Fruit fly (Drosophila melanogaster) S2 (cell line): Measurements from ENCODE around the gene Mhcl.
A peak's percentile ranks its signal among the peaks of the same experiment; 100 is the strongest.

Source experiments
- CG8478 ChIP-seq: fragments of >200 bp; optimal IDR thresholded peaks from 2 replicates; lab custom pipeline; 2018
- CTCF ChIP-seq, 2 experiments: fragments of >200 bp; optimal IDR thresholded peaks; 2 replicates each; lab custom pipeline; 2018

Mhcl gene

dm6 chr3R:16094011-16094729 is 4.4 kb downstream of the Mhcl start:
- TF ChIP-seq CG8478 (lab: Kevin White, UChicago) (no peak), CTCF (optimal IDR thresholded peaks at IDR 0.05; lab: Kevin White, UChicago) (no peak)

- no peak for TF ChIP-seq CTCF (optimal IDR thresholded peaks at IDR 0.05; lab: Kevin White, UChicago)
- TF ChIP-seq CG8478 (lab: Kevin White, UChicago): no peak
Measured at dm6 chr3R:16091910-16092627, 6.5 kb downstream of the Mhcl start.

- no peak for TF ChIP-seq CG8478 (lab: Kevin White, UChicago)
- TF ChIP-seq CTCF (optimal IDR thresholded peaks at IDR 0.05; lab: Kevin White, UChicago): no peak
Measured at dm6 chr3R:16083578-16083977, 15.0 kb downstream of the Mhcl start, which contains the start of gene sxe2. Gene sxe2, plus strand, starts transcription at chr3R:16083878.

dm6 chr3R:16082384-16082783 is 16.2 kb downstream of the Mhcl start:
- TF ChIP-seq CG8478 (lab: Kevin White, UChicago): no peak
- no peak for TF ChIP-seq CTCF (optimal IDR thresholded peaks at IDR 0.05; lab: Kevin White, UChicago)

- TF ChIP-seq CG8478 (lab: Kevin White, UChicago) (no peak), CTCF (optimal IDR thresholded peaks at IDR 0.05; lab: Kevin White, UChicago) (no peak)
Measured at dm6 chr3R:16080942-16081589, 17.5 kb downstream of the Mhcl start, which contains the start of gene CG32855. Gene CG32855, minus strand, starts transcription at chr3R:16080992.

DNA sequence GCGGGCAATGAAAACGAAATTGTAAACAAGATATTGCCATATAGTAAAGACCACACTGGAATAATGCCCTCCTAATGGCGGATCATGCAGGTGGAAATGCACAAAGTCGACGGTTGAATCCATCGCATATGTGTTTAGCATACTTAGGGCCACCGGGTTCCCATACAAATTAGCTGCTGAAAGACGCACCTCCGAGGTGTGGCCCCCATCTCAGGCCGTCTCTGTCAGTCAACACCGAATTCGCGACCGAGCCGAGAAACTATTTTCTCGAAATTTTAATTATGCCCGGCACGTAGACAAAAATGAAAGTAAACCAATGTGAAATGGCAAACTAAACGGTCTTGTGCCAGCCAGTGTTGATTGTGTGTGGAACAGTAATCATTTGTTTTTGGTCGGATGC is 20.3 kb downstream of the Mhcl start:
- TF ChIP-seq CG8478 (lab: Kevin White, UChicago): no peak
- TF ChIP-seq CTCF (optimal IDR thresholded peaks at IDR 0.05; lab: Kevin White, UChicago): no peak

dm6 chr3R:16074122-16074521 is 24.4 kb downstream of the Mhcl start:
- no peak for TF ChIP-seq CG8478 (lab: Kevin White, UChicago)
- no peak for TF ChIP-seq CTCF (optimal IDR thresholded peaks at IDR 0.05; lab: Kevin White, UChicago)

- TF ChIP-seq CTCF (optimal IDR thresholded peaks at IDR 0.05; lab: Kevin White, UChicago) (no peak), CG8478 (lab: Kevin White, UChicago) (no peak)
Measured at dm6 chr3R:16072581-16072908, 26.0 kb downstream of the Mhcl start.

dm6 chr3R:16071689-16072580 is 26.6 kb downstream of the Mhcl start:
- TF ChIP-seq CTCF (optimal IDR thresholded peaks at IDR 0.05; lab: Kevin White, UChicago) (no peak), CG8478 (lab: Kevin White, UChicago) (no peak)

DNA sequence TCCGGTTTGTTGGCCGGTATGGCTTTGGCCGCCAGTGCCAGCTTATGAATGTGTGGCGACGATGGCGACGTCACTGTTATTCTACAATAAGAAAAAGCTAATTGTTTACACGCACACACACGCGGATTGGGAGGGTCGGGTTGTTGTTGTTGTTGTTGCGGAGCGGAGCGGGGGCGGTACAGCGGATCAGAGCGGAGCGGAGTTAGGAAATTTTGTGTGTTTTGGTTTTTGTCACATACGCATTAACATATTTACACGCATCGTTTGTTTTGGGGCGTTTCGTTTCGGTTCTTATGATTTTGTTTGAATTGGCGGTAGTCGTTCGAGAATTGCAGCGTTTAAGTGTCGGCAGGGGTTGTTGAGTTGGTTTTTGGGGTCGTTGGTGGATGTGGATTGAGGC is 29.3 kb downstream of the Mhcl start:
- TF ChIP-seq CTCF (optimal IDR thresholded peaks at IDR 0.05; lab: Kevin White, UChicago): no peak
- no peak for TF ChIP-seq CG8478 (lab: Kevin White, UChicago)

dm6 chr3R:16067494-16067893 is 31.1 kb downstream of the Mhcl start, which contains the start of gene CG10185:
Gene CG10185, minus strand, starts transcription at chr3R:16067594.
- TF ChIP-seq CG8478 (lab: Kevin White, UChicago): no peak
- TF ChIP-seq CTCF (optimal IDR thresholded peaks at IDR 0.05; lab: Kevin White, UChicago): no peak

DNA sequence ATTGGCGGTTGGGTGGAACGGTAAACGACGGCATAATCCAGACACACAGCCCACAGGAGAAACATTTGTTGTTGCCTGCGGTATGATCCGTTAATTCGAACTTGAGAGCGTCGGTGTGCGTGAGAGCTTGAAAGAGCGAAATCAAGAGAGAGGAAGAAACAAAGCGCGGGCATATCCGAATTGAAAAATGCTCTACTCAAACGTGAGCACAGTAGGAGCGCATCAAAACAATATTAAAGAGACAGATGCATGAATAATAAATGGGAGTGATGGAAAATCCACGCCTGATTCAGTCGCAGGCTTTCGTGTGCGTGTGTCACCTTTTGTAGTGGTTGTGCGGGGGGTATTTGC is 47.3 kb downstream of the Mhcl start:
- no peak for TF ChIP-seq CTCF (optimal IDR thresholded peaks at IDR 0.05; lab: Kevin White, UChicago)
- TF ChIP-seq CG8478 (lab: Kevin White, UChicago): no peak

- TF ChIP-seq CG8478 (lab: Kevin White, UChicago): no peak
- TF ChIP-seq CTCF (optimal IDR thresholded peaks at IDR 0.05; lab: Kevin White, UChicago): peak; percentile 2 to 22
Measured at dm6 chr3R:16050621-16051328, 47.8 kb downstream of the Mhcl start, which contains the start of gene msps. Gene msps, plus strand, starts transcription at chr3R:16050801.
